Worm (Caenorhabditis elegans): ENCODE data around the gene ZK856.7.

ce11 chrV:10244018-10244720 lies 42.3 kb downstream of the ZK856.7 start:
- TF ChIP-seq unc-62 (GFP tag; optimal IDR thresholded peaks at IDR 0.05 in 1 of 2) (no peak), unc-62 (tag; optimal IDR thresholded peaks at IDR 0.05) (no peak), ztf-11 (tag; optimal IDR thresholded peaks at IDR 0.05) (no peak), ZK546.5 (tag; optimal IDR thresholded peaks at IDR 0.05) (no peak), rbr-2 (tag; optimal IDR thresholded peaks at IDR 0.05) (no peak), zip-11 (GFP tag; IDR thresholded peaks at IDR 0.05) (no peak), nhr-76 (tag; optimal IDR thresholded peaks at IDR 0.05) (no peak), nhr-11 (tag; optimal IDR thresholded peaks at IDR 0.05) (no peak), jun-1 (tag; optimal IDR thresholded peaks at IDR 0.05) (no peak)

Data from whole organism, L4 larva.